Worm (Caenorhabditis elegans): ENCODE data around the gene K03B8.8.

The K03B8.8 gene

ce11 chrV:11445375-11445774 is 34.6 kb upstream of the K03B8.8 start (continued):
- TF ChIP-seq unc-39 (tag; optimal IDR thresholded peaks at IDR 0.05) = no peak
- TF ChIP-seq lim-7 (GFP tag; IDR thresholded peaks at IDR 0.05) = no peak
- TF ChIP-seq fkh-10 (GFP tag; optimal IDR thresholded peaks at IDR 0.05) = peak; percentile 72
- TF ChIP-seq ces-1 (GFP tag; optimal IDR thresholded peaks at IDR 0.05) = no peak
- no peak for TF ChIP-seq ceh-44 (GFP tag; IDR thresholded peaks at IDR 0.05)
- no peak for TF ChIP-seq Y75B8A.6 (GFP tag; IDR thresholded peaks at IDR 0.05)
- no peak for TF ChIP-seq nhr-111 (GFP tag; optimal IDR thresholded peaks at IDR 0.05)
- TF ChIP-seq zip-2 (tag; optimal IDR thresholded peaks at IDR 0.05) = no peak
- TF ChIP-seq nhr-41 (GFP tag; IDR thresholded peaks at IDR 0.05) = no peak
- TF ChIP-seq nhr-48 (tag; optimal IDR thresholded peaks at IDR 0.05) = no peak
- no peak for TF ChIP-seq tag-97 (GFP tag; IDR thresholded peaks at IDR 0.05)
- TF ChIP-seq attf-4 (tag; optimal IDR thresholded peaks at IDR 0.05) = no peak
- peak in 1 of 2 experiments; percentile 56 for TF ChIP-seq mdl-1 (tag; optimal IDR thresholded peaks at IDR 0.05)
- TF ChIP-seq zfp-3 (GFP tag; conservative IDR thresholded peaks at IDR 0.05) = no peak
- TF ChIP-seq hmg-1.1 (GFP tag; IDR thresholded peaks at IDR 0.05) = peak; percentile 63
- TF ChIP-seq set-16 (GFP tag; IDR thresholded peaks at IDR 0.05) = peak; percentile 60; the same call in 1 of the 2 replicates
- TF ChIP-seq vab-7 (GFP tag; IDR thresholded peaks at IDR 0.05) = no peak
- TF ChIP-seq nhr-6 (tag; optimal IDR thresholded peaks at IDR 0.05) = no peak
- TF ChIP-seq rbr-2 (tag; optimal IDR thresholded peaks at IDR 0.05) = peak; percentile 44
- peak; percentile 5 for TF ChIP-seq hlh-11 (tag; optimal IDR thresholded peaks at IDR 0.05)
- TF ChIP-seq F49E8.2 (tag; optimal IDR thresholded peaks at IDR 0.05; ENCODE audit: borderline replicate concordance) = no peak
- TF ChIP-seq zip-11 (GFP tag; IDR thresholded peaks at IDR 0.05) = no peak
- no peak for TF ChIP-seq daf-19 (GFP tag; conservative IDR thresholded peaks at IDR 0.05)
- no peak for TF ChIP-seq T20F7.1 (GFP tag; optimal IDR thresholded peaks at IDR 0.05)
- TF ChIP-seq hlh-30 (tag; optimal IDR thresholded peaks at IDR 0.05; ENCODE audit: insufficient read depth) = peak; percentile 7
- TF ChIP-seq mdt-29 (GFP tag; IDR thresholded peaks at IDR 0.05) = no peak

- no peak for TF ChIP-seq lir-3 (tag; optimal IDR thresholded peaks at IDR 0.05)
- TF ChIP-seq gei-8 (GFP tag; optimal IDR thresholded peaks at IDR 0.05) = no peak
- TF ChIP-seq hlh-11 (tag; optimal IDR thresholded peaks at IDR 0.05) = no peak
- peak in 1 of 2 experiments; percentile 20 for TF ChIP-seq lsy-2 (tag; optimal IDR thresholded peaks at IDR 0.05)
- no peak for TF ChIP-seq nhr-41 (GFP tag; IDR thresholded peaks at IDR 0.05)
Observed at ce11 chrV:11443503-11443902, 32.7 kb upstream of the K03B8.8 start, which contains the start of gene F57B7.2. Gene F57B7.2 (minus strand): TSS chrV:11443603.

- no peak for TF ChIP-seq mep-1 (tag; optimal IDR thresholded peaks at IDR 0.05)
- no peak for TF ChIP-seq ama-1 (optimal IDR thresholded peaks at IDR 0.05)
- TF ChIP-seq unc-62 (GFP tag; optimal IDR thresholded peaks at IDR 0.05 in 1 of 2) = peak in 1 of 2 experiments; percentile 94
- TF ChIP-seq unc-62 (tag; optimal IDR thresholded peaks at IDR 0.05) = no peak
Observed at ce11 chrV:11439202-11439601, 28.4 kb upstream of the K03B8.8 start.

- TF ChIP-seq ztf-7 (tag; optimal IDR thresholded peaks at IDR 0.05) (no peak), unc-39 (tag; optimal IDR thresholded peaks at IDR 0.05) (no peak), fkh-10 (GFP tag; optimal IDR thresholded peaks at IDR 0.05) (no peak), sdz-12 (GFP tag; optimal IDR thresholded peaks at IDR 0.05) (no peak), ceh-82 (tag; optimal IDR thresholded peaks at IDR 0.05) (no peak), zfp-3 (GFP tag; conservative IDR thresholded peaks at IDR 0.05) (no peak), ceh-28 (tag; optimal IDR thresholded peaks at IDR 0.05) (no peak), nhr-6 (tag; optimal IDR thresholded peaks at IDR 0.05) (no peak), Y75B8A.6 (GFP tag; IDR thresholded peaks at IDR 0.05) (no peak)
Observed at ce11 chrV:11438464-11438863, 27.7 kb upstream of the K03B8.8 start, which contains the start of gene dmsr-1. Gene dmsr-1 (plus strand): TSS chrV:11438764.

Measured in whole organism, L4 larva.